Fruit fly (Drosophila melanogaster) whole organism, embryonic: Measurements from ENCODE around the gene CG12947.

ENCODE experiments used
- Antp ChIP-seq: fragments of 200-800 bp; sonication (Bioruptor generic); optimal IDR thresholded peaks from 3 replicates; lab custom pipeline; 2016; ENCODE audit warnings: missing biosample characterization, missing genetic modification characterization
- B-H1 ChIP-seq: fragments of 200-800 bp; sonication (Bioruptor generic); IDR thresholded peaks from 3 replicates; pipeline ENCODE4 v1.3.6; 2022; ENCODE audit warnings: missing biosample characterization, missing genetic modification characterization
- Bgb ChIP-seq: fragments of 200-800 bp; sonication (Bioruptor generic); IDR thresholded peaks from 2 replicates; pipeline ENCODE4 v1.3.6; 2022; ENCODE audit warnings: missing biosample characterization, missing genetic modification characterization; ENCODE audit not compliant: partially characterized antibody
- Bteb2 ChIP-seq: fragments of 200-800 bp; sonication (Bioruptor generic); optimal IDR thresholded peaks from 2 replicates; lab custom pipeline; 2016; ENCODE audit warnings: missing biosample characterization, missing genetic modification characterization
- CG12659 ChIP-seq: fragments of 200-800 bp; sonication (Bioruptor generic); optimal IDR thresholded peaks from 3 replicates; lab custom pipeline; 2017; ENCODE audit warnings: mild to moderate bottlenecking, missing biosample characterization, missing genetic modification reagents, missing genetic modification characterization
- CG13894 ChIP-seq: fragments of 200-800 bp; sonication (Bioruptor generic); optimal IDR thresholded peaks from 3 replicates; lab custom pipeline; 2018; ENCODE audit warnings: missing biosample characterization, mild to moderate bottlenecking, missing genetic modification characterization, moderate library complexity
- CG14441 ChIP-seq: fragments of 200-800 bp; sonication (Bioruptor generic); IDR thresholded peaks from 2 replicates; pipeline ENCODE4 v1.3.6; 2022; ENCODE audit warnings: missing biosample characterization, missing genetic modification characterization
- CG14860 ChIP-seq: fragments of 200-800 bp; sonication (Bioruptor generic); IDR thresholded peaks from 3 replicates; pipeline ENCODE4 v1.3.6; 2022; ENCODE audit warnings: missing biosample characterization, missing genetic modification characterization; ENCODE audit not compliant: partially characterized antibody
- CG1603 ChIP-seq: fragments of 200-800 bp; sonication (Bioruptor generic); optimal IDR thresholded peaks from 2 replicates; lab custom pipeline; 2019; ENCODE audit warnings: missing biosample characterization, mild to moderate bottlenecking, missing genetic modification characterization, moderate library complexity
- CG17829 ChIP-seq: fragments of 200-800 bp; optimal IDR thresholded peaks from 2 replicates; lab custom pipeline; 2019; ENCODE audit warnings: missing biosample characterization, mild to moderate bottlenecking, missing genetic modification characterization, moderate library complexity
- CG2129 ChIP-seq: fragments of 200-800 bp; sonication (Bioruptor generic); IDR thresholded peaks from 2 replicates; pipeline ENCODE4 v1.3.6; 2022; ENCODE audit warnings: missing biosample characterization, missing genetic modification characterization; ENCODE audit not compliant: partially characterized antibody
- CG30020 ChIP-seq: fragments of 200-800 bp; optimal IDR thresholded peaks from 2 replicates; lab custom pipeline; 2019; ENCODE audit warnings: missing biosample characterization, mild to moderate bottlenecking, missing genetic modification characterization, moderate library complexity
- CG4617 ChIP-seq: fragments of 200-800 bp; sonication (Bioruptor generic); optimal IDR thresholded peaks from 3 replicates; lab custom pipeline; 2016; ENCODE audit warnings: missing biosample characterization, missing genetic modification characterization, borderline replicate concordance
- CG7786 ChIP-seq: fragments of 200-800 bp; sonication (Bioruptor generic); optimal IDR thresholded peaks from 2 replicates; lab custom pipeline; 2016; ENCODE audit warnings: missing biosample characterization, missing genetic modification characterization
- CG7963 ChIP-seq: fragments of 200-800 bp; sonication (Bioruptor generic); IDR thresholded peaks from 3 replicates; pipeline ENCODE4 v1.3.6; 2022; ENCODE audit warnings: missing biosample characterization, missing genetic modification characterization; ENCODE audit not compliant: partially characterized antibody
- CG8290 ChIP-seq, 3 experiments: fragments of 200-800 bp; sonication (Bioruptor generic); optimal IDR thresholded peaks; 2 replicates each; lab custom pipeline; 2016 to 2019; ENCODE audit warnings: missing biosample characterization in 3 of 3, missing genetic modification characterization in 3 of 3, mild to moderate bottlenecking in 2 of 3, moderate library complexity in 1 of 3
- CG8359 ChIP-seq: fragments of 200-800 bp; sonication (Bioruptor generic); optimal IDR thresholded peaks from 2 replicates; lab custom pipeline; 2017; ENCODE audit warnings: missing biosample characterization, mild to moderate bottlenecking, missing genetic modification characterization, borderline replicate concordance
- CG8924 ChIP-seq: fragments of 200-800 bp; optimal IDR thresholded peaks from 3 replicates; lab custom pipeline; 2019; ENCODE audit warnings: missing biosample characterization, mild to moderate bottlenecking, missing genetic modification characterization, moderate library complexity
- Dll ChIP-seq: fragments of 200-800 bp; sonication (Bioruptor generic); IDR thresholded peaks from 4 replicates; pipeline ENCODE4 v1.3.6; 2022; ENCODE audit warnings: missing biosample characterization, missing genetic modification characterization; ENCODE audit not compliant: partially characterized antibody
- Dref ChIP-seq: fragments of 200-800 bp; sonication (Bioruptor generic); IDR thresholded peaks from 2 replicates; pipeline ENCODE4 v1.3.6; 2022; ENCODE audit warnings: missing biosample characterization, missing genetic modification characterization
- Eip74EF ChIP-seq, 2 experiments: fragments of 200-800 bp in 1 of 2; fragments of >200 bp in 1 of 2; sonication (Bioruptor generic) in 1 of 2; optimal IDR thresholded peaks; 2 replicates each; lab custom pipeline; 2017 to 2019; ENCODE audit warnings: missing biosample characterization in 2 of 2, missing genetic modification characterization in 2 of 2, mild to moderate bottlenecking in 1 of 2, moderate library complexity in 1 of 2
- HLHmδ ChIP-seq: fragments of 200-800 bp; sonication (Bioruptor generic); optimal IDR thresholded peaks from 2 replicates; lab custom pipeline; 2018; ENCODE audit warnings: missing biosample characterization, mild to moderate bottlenecking, missing genetic modification characterization, moderate library complexity
- Med ChIP-seq: fragments of 200-800 bp; sonication (Bioruptor generic); peaks from one replicate; lab custom pipeline; 2016; ENCODE audit warnings: missing biosample characterization, missing genetic modification characterization, mild to moderate bottlenecking, inconsistent platforms, moderate library complexity
- Nf-YC ChIP-seq: fragments of 200-800 bp; optimal IDR thresholded peaks from 3 replicates; lab custom pipeline; 2019; ENCODE audit warnings: missing biosample characterization, mild to moderate bottlenecking, missing genetic modification characterization, moderate library complexity
- Opbp ChIP-seq: fragments of 200-800 bp; sonication (Bioruptor generic); IDR thresholded peaks from 3 replicates; pipeline ENCODE4 v1.3.6; 2022; ENCODE audit warnings: missing biosample characterization, missing genetic modification characterization; ENCODE audit not compliant: partially characterized antibody
- Ptx1 ChIP-seq: fragments of 200-800 bp; sonication (Bioruptor generic); IDR thresholded peaks from 2 replicates; pipeline ENCODE4 v1.3.6; 2022; ENCODE audit warnings: missing biosample characterization, missing genetic modification characterization
- Sry-β ChIP-seq: fragments of 200-800 bp; sonication (Bioruptor generic); optimal IDR thresholded peaks from 2 replicates; lab custom pipeline; 2018; ENCODE audit warnings: missing biosample characterization, mild to moderate bottlenecking, missing genetic modification characterization, moderate library complexity
- Xbp1 ChIP-seq: fragments of 200-800 bp; sonication (Bioruptor generic); optimal IDR thresholded peaks from 3 replicates; lab custom pipeline; 2016; ENCODE audit warnings: missing biosample characterization, mild to moderate bottlenecking, missing genetic modification characterization
- amos ChIP-seq: fragments of 200-800 bp; sonication (Bioruptor generic); IDR thresholded peaks from 2 replicates; pipeline ENCODE4 v1.3.6; 2022; ENCODE audit warnings: missing biosample characterization, missing genetic modification characterization; ENCODE audit not compliant: partially characterized antibody
- ash1 ChIP-seq: fragments of 200-800 bp; sonication (Bioruptor generic); optimal IDR thresholded peaks from 2 replicates; lab custom pipeline; 2018; ENCODE audit warnings: missing biosample characterization, mild to moderate bottlenecking, missing genetic modification characterization
- ato ChIP-seq: fragments of 200-800 bp; sonication (Bioruptor generic); IDR thresholded peaks from 2 replicates; pipeline ENCODE4 v1.3.6; 2022; ENCODE audit warnings: missing biosample characterization, missing genetic modification characterization; ENCODE audit not compliant: partially characterized antibody
- chinmo ChIP-seq: fragments of 200-800 bp; sonication (Bioruptor generic); IDR thresholded peaks from 4 replicates; pipeline ENCODE4 v1.3.6; 2022; ENCODE audit warnings: missing biosample characterization, missing genetic modification characterization; ENCODE audit not compliant: partially characterized antibody
- fd102C ChIP-seq: fragments of 200-800 bp; sonication (Bioruptor generic); optimal IDR thresholded peaks from 2 replicates; lab custom pipeline; 2018; ENCODE audit warnings: missing biosample characterization, mild to moderate bottlenecking, missing genetic modification characterization, moderate library complexity
- gcm2 ChIP-seq: fragments of 200-800 bp; sonication (Bioruptor generic); optimal IDR thresholded peaks from 2 replicates; lab custom pipeline; 2016; ENCODE audit warnings: missing biosample characterization, missing genetic modification characterization
- hbn ChIP-seq: fragments of 200-800 bp; sonication (Bioruptor generic); IDR thresholded peaks from 2 replicates; pipeline ENCODE4 v1.3.6; 2022; ENCODE audit warnings: missing biosample characterization, missing genetic modification characterization; ENCODE audit not compliant: partially characterized antibody
- inv ChIP-seq: fragments of 200-800 bp; sonication (Bioruptor generic); IDR thresholded peaks from 2 replicates; pipeline ENCODE4 v1.3.6; 2022; ENCODE audit warnings: missing biosample characterization, missing genetic modification characterization; ENCODE audit not compliant: partially characterized antibody
- knrl ChIP-seq: fragments of 200-800 bp; sonication (Bioruptor generic); IDR thresholded peaks from 3 replicates; pipeline ENCODE4 v1.3.6; 2022; ENCODE audit warnings: missing biosample characterization, missing genetic modification characterization; ENCODE audit not compliant: partially characterized antibody
- pan ChIP-seq, 4 experiments: fragments of >200 bp in 3 of 4; fragments of 200-800 bp in 1 of 4; sonication (Bioruptor generic) in 1 of 4; optimal IDR thresholded peaks in 3 of 4; IDR thresholded peaks in 1 of 4; 2 replicates each; pipeline versions ENCODE4 v1.3.6 to Lab custom; 2017 to 2022; ENCODE audit warnings: missing biosample characterization in 2 of 4, missing genetic modification characterization in 2 of 4, mixed read lengths in 1 of 4
- phol ChIP-seq: fragments of 200-800 bp; sonication (Bioruptor generic); optimal IDR thresholded peaks from 3 replicates; lab custom pipeline; 2018; ENCODE audit warnings: missing biosample characterization, mild to moderate bottlenecking, missing genetic modification characterization, moderate library complexity
- pnt ChIP-seq: fragments of 200-800 bp; sonication (Bioruptor generic); optimal IDR thresholded peaks from 3 replicates; lab custom pipeline; 2016; ENCODE audit warnings: missing biosample characterization, missing genetic modification characterization
- pros ChIP-seq: fragments of 200-800 bp; sonication (Bioruptor generic); optimal IDR thresholded peaks from 3 replicates; lab custom pipeline; 2019; ENCODE audit warnings: missing biosample characterization, mild to moderate bottlenecking, missing genetic modification characterization, moderate library complexity
- pum ChIP-seq: fragments of 200-800 bp; sonication (Bioruptor generic); optimal IDR thresholded peaks from 2 replicates; lab custom pipeline; 2016; ENCODE audit warnings: missing biosample characterization, missing genetic modification characterization
- so ChIP-seq: fragments of 200-800 bp; sonication (Bioruptor generic); IDR thresholded peaks from 3 replicates; pipeline ENCODE4 v1.3.6; 2022; ENCODE audit warnings: missing biosample characterization, missing genetic modification characterization
- stwl ChIP-seq: fragments of 200-800 bp; sonication (Bioruptor generic); optimal IDR thresholded peaks from 3 replicates; lab custom pipeline; 2018; ENCODE audit warnings: missing biosample characterization, mild to moderate bottlenecking, missing genetic modification characterization, moderate library complexity
- tap ChIP-seq: fragments of 200-800 bp; optimal IDR thresholded peaks from 3 replicates; lab custom pipeline; 2019; ENCODE audit warnings: missing biosample characterization, mild to moderate bottlenecking, missing genetic modification characterization, moderate library complexity
- tna ChIP-seq: fragments of 200-800 bp; sonication (Bioruptor generic); IDR thresholded peaks from 2 replicates; pipeline ENCODE4 v1.3.6; 2022; ENCODE audit warnings: missing biosample characterization, missing genetic modification characterization; ENCODE audit not compliant: partially characterized antibody
- unc-4 ChIP-seq: fragments of 200-800 bp; sonication (Bioruptor generic); IDR thresholded peaks from 2 replicates; pipeline ENCODE4 v1.3.6; 2022; ENCODE audit warnings: missing biosample characterization, missing genetic modification characterization; ENCODE audit not compliant: partially characterized antibody

The CG12947 gene

dm6 chr3R:9740713-9741112 lies 39.2 kb upstream of the CG12947 start, which contains the start of gene Pnn (continued):
- TF ChIP-seq CG13894 (tag; lab: Kevin White, UChicago) (peak; percentile 77), CG8359 (no peak), Ptx1 (GFP tag; lab: Robert Waterston, UW) (no peak), Eip74EF (GFP tag; optimal IDR thresholded peaks at IDR 0.05; lab: Kevin White, UChicago) (no peak), ash1 (GFP tag; lab: Kevin White, UChicago) (no peak), Dll (GFP tag; lab: Robert Waterston, UW) (peak; percentile 91), CG7963 (peak; percentile 87), CG8290 (GFP tag; optimal IDR thresholded peaks at IDR 0.05; lab: Kevin White, UChicago) (no peak), CG8290 (tag; optimal IDR thresholded peaks at IDR 0.05; lab: Kevin White, UChicago) (no peak), CG17829 (tag; lab: Kevin White, UChicago) (peak; percentile 24), Antp (GFP tag; lab: Kevin White, UChicago) (no peak), phol (tag; lab: Kevin White, UChicago) (peak; percentile 21), Nf-YC (tag; lab: Kevin White, UChicago) (peak; percentile 32), CG12659 (GFP tag; lab: Kevin White, UChicago) (peak; percentile 30), chinmo (GFP tag; lab: Robert Waterston, UW) (peak; percentile 61; the same call in 1 of the 4 replicates), CG14860 (peak; percentile 81), gcm2 (GFP tag; lab: Kevin White, UChicago) (no peak), HLHmδ (GFP tag; lab: Kevin White, UChicago) (no peak), Med (GFP tag; lab: Kevin White, UChicago) (peak; percentile 56), CG2129 (GFP tag; lab: Robert Waterston, UW) (peak; percentile 81), pum (no peak), Bteb2 (GFP tag; lab: Kevin White, UChicago) (no peak), Bgb (GFP tag; lab: Robert Waterston, UW) (peak; percentile 92), fd102C (no peak), tap (tag; lab: Kevin White, UChicago) (no peak), stwl (tag; lab: Kevin White, UChicago) (peak; percentile 32), pros (GFP tag; lab: Kevin White, UChicago) (no peak), CG7786 (no peak), amos (GFP tag; lab: Robert Waterston, UW) (peak; percentile 93), pan (optimal IDR thresholded peaks at IDR 0.05; lab: Kevin White, UChicago) (no peak), pan (GFP tag; optimal IDR thresholded peaks at IDR 0.05 in 1 of 2, IDR thresholded peaks at IDR 0.05 in 1 of 2) (no peak), Sry-β (GFP tag; lab: Kevin White, UChicago) (peak; percentile 48), Xbp1 (peak; percentile 6), Dref (GFP tag; lab: Robert Waterston, UW) (peak; percentile 81), hbn (peak; percentile 87), CG8924 (peak; percentile 52), CG30020 (tag; lab: Kevin White, UChicago) (peak; percentile 63), Opbp (GFP tag; lab: Robert Waterston, UW) (peak; percentile 94), CG4617 (GFP tag; lab: Kevin White, UChicago) (peak; percentile 77), CG1603 (tag; lab: Kevin White, UChicago) (no peak), knrl (peak; percentile 92), inv (GFP tag; lab: Robert Waterston, UW) (peak; percentile 86), so (GFP tag; lab: Robert Waterston, UW) (no peak), CG14441 (GFP tag; lab: Robert Waterston, UW) (no peak), unc-4 (GFP tag; lab: Robert Waterston, UW) (peak; percentile 90), pnt (GFP tag; lab: Kevin White, UChicago) (no peak), B-H1 (GFP tag; lab: Robert Waterston, UW) (no peak), tna (GFP tag; lab: Robert Waterston, UW) (peak; percentile 77), ato (peak; percentile 81; the same call in 1 of the 2 replicates)
